ENCODE assay signal across 2 worm cellular contexts in the genomic region with DNA sequence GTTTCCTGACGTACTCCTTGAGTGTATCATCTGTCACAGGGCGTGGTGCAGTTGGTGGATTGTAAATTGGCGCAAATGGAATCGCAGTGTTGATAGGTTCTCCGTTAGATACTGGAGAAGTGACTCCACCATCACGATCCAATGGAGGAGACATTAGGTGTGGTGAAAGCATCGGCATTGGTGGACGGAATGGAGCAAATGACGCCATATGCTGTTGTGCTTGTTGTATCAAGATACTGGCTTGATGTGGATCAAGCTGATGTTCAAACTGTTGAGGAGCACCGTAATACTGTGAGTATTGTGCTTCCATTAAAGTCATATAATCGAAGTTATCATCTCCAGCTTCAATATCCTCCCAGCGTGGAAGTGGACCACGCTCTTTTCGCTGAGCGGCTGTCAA.
TF ChIP-seq lines count a peak whose summit lies in the region.

No protein-coding gene starts in this region.

TF ChIP-seq in whole organism, L1 larva, 84 proteins besides CTCF, POLR2A, EP300 and RAD21:
- no peak for TF ChIP-seq zip-4 (GFP tag; optimal IDR thresholded peaks at IDR 0.05; lab: Kevin White, UChicago)
- peak; percentile 81 for TF ChIP-seq alr-1 (tag; optimal IDR thresholded peaks at IDR 0.05; lab: Kevin White, UChicago; ENCODE audit: borderline replicate concordance)
- no peak for TF ChIP-seq fkh-10 (GFP tag; optimal IDR thresholded peaks at IDR 0.05; lab: Kevin White, UChicago)
- no peak for TF ChIP-seq efl-1 (optimal IDR thresholded peaks at IDR 0.05; lab: Kevin White, UChicago)
- peak in 1 of 2 experiments; percentile 70 for TF ChIP-seq efl-1 (GFP tag; optimal IDR thresholded peaks at IDR 0.05 in 1 of 2; lab: Kevin White, UChicago)
- no peak for TF ChIP-seq ets-5 (GFP tag; IDR thresholded peaks at IDR 0.05; lab: Robert Waterston, UW)
- no peak for TF ChIP-seq ceh-82 (tag; optimal IDR thresholded peaks at IDR 0.05; lab: Kevin White, UChicago)
- TF ChIP-seq nhr-90 (tag; optimal IDR thresholded peaks at IDR 0.05; lab: Kevin White, UChicago; ENCODE audit: poor library complexity) = no peak

TF ChIP-seq in whole organism, L4 larva, 104 proteins besides CTCF, POLR2A, EP300 and RAD21:
- TF ChIP-seq dmd-6 (GFP tag; IDR thresholded peaks at IDR 0.05; lab: Robert Waterston, UW) = no peak
- TF ChIP-seq aha-1 (tag; lab: Kevin White, UChicago) = peak; percentile 43
- TF ChIP-seq unc-62 (GFP tag; optimal IDR thresholded peaks at IDR 0.05 in 1 of 2; lab: Kevin White, UChicago) = peak in 1 of 2 experiments; percentile 38
- no peak for TF ChIP-seq unc-62 (tag; optimal IDR thresholded peaks at IDR 0.05; lab: Kevin White, UChicago)
- no peak for TF ChIP-seq Y105C5A.15 (GFP tag; IDR thresholded peaks at IDR 0.05; lab: Robert Waterston, UW)
- no peak for TF ChIP-seq lin-29 (GFP tag; IDR thresholded peaks at IDR 0.05; lab: Robert Waterston, UW)
- no peak for TF ChIP-seq tra-1 (GFP tag; IDR thresholded peaks at IDR 0.05; lab: Robert Waterston, UW)

Comparison
In these comparisons a context has a peak if more than half of its experiments do, and no peak if none do; other contexts are left out.
1. Of the 29 proteins assayed by ChIP-seq in both whole organism, L4 larva and whole organism, L1 larva: peak only in whole organism, L4 larva: aha-1; only in whole organism, L1 larva: none; in both: none; in neither: 27; mixed calls (peak in some experiments, not most) for 1.